Worm (Caenorhabditis elegans) whole organism, midembryonic: Measurements from ENCODE around the gene Y50D4A.5.

Source experiments
- T22C8.4 ChIP-seq: fragments of 200-800 bp; sonication (Bioruptor generic); IDR thresholded peaks from 2 replicates; pipeline ENCODE4 v1.3.6; 2022; ENCODE audit warnings: missing genetic modification characterization, missing compliant biosample characterization
- cog-1 ChIP-seq: sonication (generic microtip); optimal IDR thresholded peaks from 2 replicates; lab custom pipeline; 2016; ENCODE audit warnings: missing genetic modification characterization, missing compliant biosample characterization
- flt-1 ChIP-seq: fragments of 200-800 bp; sonication (Bioruptor generic); IDR thresholded peaks from 2 replicates; pipeline ENCODE4 v1.3.6; 2022; ENCODE audit warnings: missing genetic modification characterization, missing compliant biosample characterization
- klf-2 ChIP-seq: fragments of 200-800 bp; sonication (Bioruptor generic); conservative IDR thresholded peaks from 2 replicates; pipeline ENCODE4 v1.3.6; 2022; ENCODE audit warnings: missing genetic modification reagents, missing genetic modification characterization, missing compliant biosample characterization
- ref-1 ChIP-seq: fragments of 200-800 bp; sonication (Bioruptor generic); conservative IDR thresholded peaks from 2 replicates; pipeline ENCODE4 v1.3.6; 2022; ENCODE audit warnings: missing genetic modification reagents, missing genetic modification characterization, missing compliant biosample characterization
- tab-1 ChIP-seq: fragments of 200-800 bp; sonication (Bioruptor generic); IDR thresholded peaks from 2 replicates; pipeline ENCODE4 v1.3.6; 2022; ENCODE audit warnings: missing genetic modification characterization, missing compliant biosample characterization
- ztf-23 ChIP-seq: fragments of 200-800 bp; sonication (Bioruptor generic); IDR thresholded peaks from 2 replicates; pipeline ENCODE4 v1.3.6; 2022; ENCODE audit warnings: missing genetic modification reagents, missing genetic modification characterization, missing compliant biosample characterization
- ztf-29 ChIP-seq: fragments of 200-800 bp; sonication (Bioruptor generic); IDR thresholded peaks from 2 replicates; pipeline ENCODE4 v1.3.6; 2022; ENCODE audit warnings: missing genetic modification reagents, missing genetic modification characterization, missing compliant biosample characterization

DNA sequence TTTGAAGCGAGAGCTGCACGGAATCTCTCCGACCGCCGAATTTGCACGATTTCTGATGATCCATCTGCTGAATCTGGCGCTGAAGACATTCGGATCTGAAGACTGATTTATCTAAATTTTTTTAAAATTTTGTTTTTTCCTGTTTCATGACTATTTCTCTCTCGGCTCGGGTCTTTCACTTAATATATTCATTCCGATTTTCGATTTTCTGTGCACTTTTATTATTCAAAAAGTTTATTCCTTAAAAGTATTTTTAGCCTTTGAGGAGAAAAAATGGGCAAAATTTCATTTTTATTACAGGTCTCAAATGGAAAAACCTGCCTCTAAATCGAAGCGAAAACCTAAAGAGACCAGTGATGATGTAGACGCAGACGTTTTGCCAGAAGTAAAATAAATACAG, 482 bp downstream of the Y50D4A.5 start, which contains the start of gene Y50D4A.1:
- TF ChIP-seq ztf-23 (GFP tag; lab: Robert Waterston, UW) (no peak), ztf-29 (GFP tag; lab: Robert Waterston, UW) (no peak), ref-1 (GFP tag; lab: Robert Waterston, UW) (no peak), flt-1 (GFP tag; lab: Robert Waterston, UW) (no peak), klf-2 (GFP tag; lab: Robert Waterston, UW) (no peak), T22C8.4 (GFP tag; lab: Robert Waterston, UW) (no peak), cog-1 (tag; lab: Kevin White, UChicago) (no peak), tab-1 (GFP tag; lab: Robert Waterston, UW) (no peak)
